Worm (Caenorhabditis elegans): ENCODE measurements around the gene F22E5.11.
"Not testable (repeated sequence)": the region's sequence is repeated elsewhere in the genome, so short reads cannot be mapped to it uniquely, and the experiment has no call there.

F22E5.11 gene

DNA sequence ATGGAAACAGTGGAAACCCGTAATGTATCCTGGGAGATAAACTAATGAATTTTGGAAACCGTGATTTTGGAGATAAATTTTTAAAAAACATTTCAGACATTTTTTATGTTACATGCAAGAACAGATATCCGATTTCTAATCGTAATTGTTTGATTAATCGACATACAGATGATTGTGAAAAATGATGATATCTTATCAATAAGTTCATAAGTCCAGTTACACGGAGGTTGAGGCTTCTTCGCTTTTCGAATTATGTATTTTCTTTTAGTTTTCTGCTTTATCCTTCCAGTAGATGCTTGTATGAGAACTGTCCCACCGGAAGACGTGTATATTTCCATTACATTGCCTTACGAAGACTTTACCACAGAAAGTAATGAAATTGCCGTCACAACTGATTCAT is 21.2 kb upstream of the F22E5.11 start, which contains the start of gene F22E5.22:
TSS of gene F22E5.22 (plus strand) at position 301 of the 400 bp plus-strand sequence.
- TF ChIP-seq ceh-39 (tag; optimal IDR thresholded peaks at IDR 0.05): no peak
- TF ChIP-seq tbx-8 (GFP tag; optimal IDR thresholded peaks at IDR 0.05): no peak
- no peak for TF ChIP-seq flh-1 (GFP tag; optimal IDR thresholded peaks at IDR 0.05)
- no peak for TF ChIP-seq M03D4.4 (tag; optimal IDR thresholded peaks at IDR 0.05)
- no peak for TF ChIP-seq bed-3 (GFP tag; optimal IDR thresholded peaks at IDR 0.05)
- TF ChIP-seq mep-1 (tag; optimal IDR thresholded peaks at IDR 0.05): no peak
- no peak for TF ChIP-seq ces-1 (GFP tag; optimal IDR thresholded peaks at IDR 0.05)
- TF ChIP-seq sem-2 (GFP tag; optimal IDR thresholded peaks at IDR 0.05): no peak
- no peak for TF ChIP-seq nhr-237 (tag; optimal IDR thresholded peaks at IDR 0.05)
- TF ChIP-seq blmp-1 (tag; optimal IDR thresholded peaks at IDR 0.05): no peak

- not testable (repeated sequence) for TF ChIP-seq nhr-2 (tag; optimal IDR thresholded peaks at IDR 0.05); unc-39 (tag; optimal IDR thresholded peaks at IDR 0.05); bed-3 (GFP tag; optimal IDR thresholded peaks at IDR 0.05)
Observed at ce11 chrII:2665081-2665480, 20.7 kb upstream of the F22E5.11 start, which contains the start of gene F22E5.2. F22E5.2 (plus strand) TSS chrII:2665381.

DNA sequence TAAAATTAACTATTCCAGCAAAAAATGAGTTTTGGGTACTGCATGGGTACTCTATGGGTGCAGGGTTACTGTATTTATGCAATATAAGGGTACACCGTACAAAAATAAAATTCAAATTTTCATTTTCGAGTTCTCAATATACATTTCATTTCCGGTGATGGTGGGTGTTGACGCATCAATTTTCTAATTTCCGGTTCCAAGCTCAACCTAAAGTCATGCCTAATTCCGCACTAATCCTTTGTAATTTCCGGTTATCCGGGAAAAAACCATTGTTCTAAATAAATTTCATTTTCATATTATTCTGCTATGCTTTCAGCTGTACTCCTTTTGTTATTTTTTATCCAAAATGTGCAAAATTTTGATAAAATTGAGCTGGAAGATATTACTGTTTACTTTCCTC is 15.0 kb upstream of the F22E5.11 start, which contains the start of gene gcy-21:
TSS of gene gcy-21 (plus strand) at position 301 of the 400 bp plus-strand sequence.
- no peak for TF ChIP-seq ztf-11 (tag; optimal IDR thresholded peaks at IDR 0.05)
- TF ChIP-seq nhr-28 (tag; optimal IDR thresholded peaks at IDR 0.05): no peak
- TF ChIP-seq nhr-2 (tag; optimal IDR thresholded peaks at IDR 0.05): no peak
- TF ChIP-seq lsy-2 (tag; optimal IDR thresholded peaks at IDR 0.05): no peak
- TF ChIP-seq nhr-12 (tag; optimal IDR thresholded peaks at IDR 0.05): no peak
- no peak for TF ChIP-seq mls-2 (tag; optimal IDR thresholded peaks at IDR 0.05)
- no peak for TF ChIP-seq unc-120 (tag; optimal IDR thresholded peaks at IDR 0.05; ENCODE audit: poor library complexity, severe bottlenecking)
- TF ChIP-seq ceh-83 (GFP tag; optimal IDR thresholded peaks at IDR 0.05): no peak
- no peak for TF ChIP-seq sem-2 (GFP tag; optimal IDR thresholded peaks at IDR 0.05)
- no peak for TF ChIP-seq blmp-1 (tag; optimal IDR thresholded peaks at IDR 0.05)
- no peak for TF ChIP-seq drap-1 (GFP tag; optimal IDR thresholded peaks at IDR 0.05)
- TF ChIP-seq ceh-39 (tag; optimal IDR thresholded peaks at IDR 0.05): no peak
- TF ChIP-seq mep-1 (tag; optimal IDR thresholded peaks at IDR 0.05): no peak
- no peak for TF ChIP-seq flh-1 (GFP tag; optimal IDR thresholded peaks at IDR 0.05)
- no peak for TF ChIP-seq sptf-1 (tag; optimal IDR thresholded peaks at IDR 0.05)
- no peak for TF ChIP-seq lin-32 (GFP tag; optimal IDR thresholded peaks at IDR 0.05)
- no peak for TF ChIP-seq ham-2 (GFP tag; optimal IDR thresholded peaks at IDR 0.05)
- no peak for TF ChIP-seq elt-1 (tag; optimal IDR thresholded peaks at IDR 0.05; ENCODE audit: borderline replicate concordance, insufficient read depth)
- no peak for TF ChIP-seq cnd-1 (tag; optimal IDR thresholded peaks at IDR 0.05)

ce11 chrII:2656606-2657005 is 12.2 kb upstream of the F22E5.11 start, which contains the start of gene sri-47:
sri-47 (plus strand) TSS chrII:2656906.
- TF ChIP-seq mab-5 (tag; optimal IDR thresholded peaks at IDR 0.05) (no peak), unc-62 (GFP tag; optimal IDR thresholded peaks at IDR 0.05) (no peak), sem-2 (GFP tag; optimal IDR thresholded peaks at IDR 0.05) (no peak), drap-1 (GFP tag; optimal IDR thresholded peaks at IDR 0.05) (no peak), elt-1 (tag; optimal IDR thresholded peaks at IDR 0.05; ENCODE audit: borderline replicate concordance, insufficient read depth) (no peak), mls-2 (tag; optimal IDR thresholded peaks at IDR 0.05) (no peak), hlh-1 (tag; optimal IDR thresholded peaks at IDR 0.05) (no peak), ham-2 (GFP tag; optimal IDR thresholded peaks at IDR 0.05) (no peak), zip-8 (tag; optimal IDR thresholded peaks at IDR 0.05) (no peak), unc-120 (tag; optimal IDR thresholded peaks at IDR 0.05; ENCODE audit: poor library complexity, severe bottlenecking) (no peak), nhr-28 (tag; optimal IDR thresholded peaks at IDR 0.05) (no peak), elt-3 (tag; optimal IDR thresholded peaks at IDR 0.05) (no peak), M03D4.4 (tag; optimal IDR thresholded peaks at IDR 0.05) (no peak), ceh-43 (GFP tag; optimal IDR thresholded peaks at IDR 0.05) (no peak), pha-4 (tag; optimal IDR thresholded peaks at IDR 0.05) (no peak), ceh-39 (tag; optimal IDR thresholded peaks at IDR 0.05) (no peak), blmp-1 (tag; optimal IDR thresholded peaks at IDR 0.05) (no peak), ceh-83 (GFP tag; optimal IDR thresholded peaks at IDR 0.05) (no peak), nhr-2 (tag; optimal IDR thresholded peaks at IDR 0.05) (no peak), nhr-76 (tag; optimal IDR thresholded peaks at IDR 0.05) (no peak)
